Worm (Caenorhabditis elegans): ENCODE results near the gene F25E2.3.

The F25E2.3 gene

DNA sequence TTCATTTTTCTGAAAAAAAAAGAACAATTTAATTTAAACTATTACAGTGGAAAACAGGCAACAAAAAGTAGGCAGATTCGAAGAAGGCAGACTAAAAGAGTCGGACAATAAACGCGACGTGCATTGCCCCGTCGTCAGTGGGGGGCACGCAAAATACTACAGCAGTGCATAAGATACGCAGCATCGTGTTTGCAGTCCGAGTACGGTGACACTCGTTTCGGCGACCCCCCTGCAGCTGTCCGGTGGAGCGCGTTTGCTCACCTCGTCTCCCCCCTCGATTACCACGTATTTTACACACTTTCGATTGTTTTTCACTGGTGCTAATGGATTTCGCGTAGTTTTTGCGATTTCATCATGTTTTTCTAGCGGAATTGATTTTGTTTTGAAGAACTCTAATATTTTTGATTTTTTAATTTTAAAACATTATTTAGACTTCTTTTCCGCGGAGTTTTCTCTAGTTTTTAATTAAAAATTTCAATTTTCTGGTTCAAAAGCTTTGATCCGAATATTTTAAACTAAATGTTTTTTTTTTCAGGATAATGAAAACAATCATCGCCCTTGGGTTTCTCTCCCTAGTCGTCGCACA lies 44.8 kb downstream of the F25E2.3 start, which contains the start of the genes trap-2 and ile-2 (continued):
- TF ChIP-seq cey-2 (tag; optimal IDR thresholded peaks at IDR 0.05; ENCODE audit: borderline replicate concordance, insufficient read depth) (no peak), pha-4 (GFP tag; IDR thresholded peaks at IDR 0.05) (peak; percentile 82), pha-4 (tag; optimal IDR thresholded peaks at IDR 0.05) (no peak), zag-1 (tag; optimal IDR thresholded peaks at IDR 0.05) (no peak), nhr-10 (tag; optimal IDR thresholded peaks at IDR 0.05) (peak; percentile 56), Y5F2A.4 (GFP tag; optimal IDR thresholded peaks at IDR 0.05) (no peak), ama-1 (optimal IDR thresholded peaks at IDR 0.05) (no peak), F10B5.3 (tag; optimal IDR thresholded peaks at IDR 0.05) (peak; percentile 72), daf-19 (GFP tag; conservative IDR thresholded peaks at IDR 0.05) (no peak), nhr-6 (tag; optimal IDR thresholded peaks at IDR 0.05) (peak; percentile 96)

- TF ChIP-seq aha-1 (tag), result peak; percentile 39
- TF ChIP-seq aly-2 (tag; optimal IDR thresholded peaks at IDR 0.05), result no peak
Measured at ce11 chrX:763452-763851, 49.5 kb downstream of the F25E2.3 start, which contains the start of gene dyf-11. Gene dyf-11 (plus strand): TSS chrX:763752.
